Worm (Caenorhabditis elegans): ENCODE results near the gene glb-24.

ce11 chrV:12928929-12929532 is 43.3 kb upstream of the glb-24 start, which contains the start of gene T16G1.2:
- no peak for TF ChIP-seq ceh-82 (tag; optimal IDR thresholded peaks at IDR 0.05)
- TF ChIP-seq snpc-4 (tag; optimal IDR thresholded peaks at IDR 0.05): no peak
- no peak for TF ChIP-seq dpl-1 (GFP tag; optimal IDR thresholded peaks at IDR 0.05)
- TF ChIP-seq elt-3 (tag; optimal IDR thresholded peaks at IDR 0.05): no peak
